Fruit fly (Drosophila melanogaster): Measurements from ENCODE around the gene Orct.

The Orct gene

dm6 chr3R:24298534-24298936, 22.5 kb downstream of the Orct start (continued):
- TF ChIP-seq sug (tag; optimal IDR thresholded peaks at IDR 0.05) = no peak
- no peak for TF ChIP-seq BEAF-32 (GFP tag; optimal IDR thresholded peaks at IDR 0.05)
- no peak for TF ChIP-seq vnd (GFP tag; IDR thresholded peaks at IDR 0.05; ENCODE audit: partially characterized antibody)
- peak; percentile 30 for TF ChIP-seq Ssrp (tag; optimal IDR thresholded peaks at IDR 0.05)
- TF ChIP-seq CG10959 (GFP tag; IDR thresholded peaks at IDR 0.05) = no peak
- no peak for TF ChIP-seq dpn (GFP tag; optimal IDR thresholded peaks at IDR 0.05)
- TF ChIP-seq ci (GFP tag; IDR thresholded peaks at IDR 0.05) = peak; percentile 43; the same call in 1 of the 3 replicates
- TF ChIP-seq Med (GFP tag) = peak; percentile 92
- no peak for TF ChIP-seq Fer1 (GFP tag; optimal IDR thresholded peaks at IDR 0.05)
- TF ChIP-seq knrl (GFP tag; IDR thresholded peaks at IDR 0.05; ENCODE audit: partially characterized antibody) = no peak
- TF ChIP-seq Hr51 (GFP tag; optimal IDR thresholded peaks at IDR 0.05) = peak in 1 of 2 experiments; percentile 18
- no peak for TF ChIP-seq btn (GFP tag; optimal IDR thresholded peaks at IDR 0.05)
- peak in 1 of 2 experiments; percentile 60 for TF ChIP-seq bsh (GFP tag; optimal IDR thresholded peaks at IDR 0.05)
- TF ChIP-seq slbo (GFP tag; IDR thresholded peaks at IDR 0.05) = peak; percentile 11; the same call in 1 of the 2 replicates
- TF ChIP-seq CG6272 (GFP tag; IDR thresholded peaks at IDR 0.05) = no peak
- TF ChIP-seq CG11085 (GFP tag; IDR thresholded peaks at IDR 0.05) = no peak
- TF ChIP-seq CG18262 (tag; optimal IDR thresholded peaks at IDR 0.05) = peak; percentile 54
- TF ChIP-seq gem (tag; optimal IDR thresholded peaks at IDR 0.05) = peak; percentile 55
- TF ChIP-seq Hmr (GFP tag; optimal IDR thresholded peaks at IDR 0.05) = peak; percentile 26
- peak; percentile 14 for TF ChIP-seq CG11723 (GFP tag; optimal IDR thresholded peaks at IDR 0.05)
- TF ChIP-seq GATAe (GFP tag; conservative IDR thresholded peaks at IDR 0.05) = no peak
- TF ChIP-seq zen (tag; optimal IDR thresholded peaks at IDR 0.05) = peak; percentile 18
- TF ChIP-seq Oli (tag; optimal IDR thresholded peaks at IDR 0.05) = peak; percentile 35
- TF ChIP-seq gsb-n (tag; optimal IDR thresholded peaks at IDR 0.05) = peak; percentile 6
- TF ChIP-seq CG2678 (tag; optimal IDR thresholded peaks at IDR 0.05) = peak; percentile 28
- TF ChIP-seq CG10366 (GFP tag; IDR thresholded peaks at IDR 0.05) = no peak
- TF ChIP-seq caup (GFP tag; optimal IDR thresholded peaks at IDR 0.05; ENCODE audit: severe bottlenecking) = peak; percentile 17
- peak; percentile 22 for TF ChIP-seq CG3407 (GFP tag; optimal IDR thresholded peaks at IDR 0.05)
- TF ChIP-seq Meics (GFP tag; optimal IDR thresholded peaks at IDR 0.05) = peak; percentile 29
- peak; percentile 34 for TF ChIP-seq grau (tag; optimal IDR thresholded peaks at IDR 0.05)
- TF ChIP-seq Sox100B (GFP tag; optimal IDR thresholded peaks at IDR 0.05) = peak; percentile 35
- TF ChIP-seq vvl (GFP tag; IDR thresholded peaks at IDR 0.05) = peak; percentile 73
- peak; percentile 17 for TF ChIP-seq CG1529 (GFP tag; optimal IDR thresholded peaks at IDR 0.05)
- peak; percentile 39 for TF ChIP-seq CG11504 (tag; optimal IDR thresholded peaks at IDR 0.05)
- TF ChIP-seq Hr3 (GFP tag; optimal IDR thresholded peaks at IDR 0.05) = peak; percentile 28
- no peak for TF ChIP-seq lbe (GFP tag; optimal IDR thresholded peaks at IDR 0.05)
- no peak for TF ChIP-seq ems (GFP tag; optimal IDR thresholded peaks at IDR 0.05)
- no peak for TF ChIP-seq Dfd (GFP tag; optimal IDR thresholded peaks at IDR 0.05)
- TF ChIP-seq CG6254 (GFP tag; optimal IDR thresholded peaks at IDR 0.05) = no peak
- peak; percentile 31; the same call in 1 of the 3 replicates for TF ChIP-seq CG17361 (GFP tag; IDR thresholded peaks at IDR 0.05)
- no peak for TF ChIP-seq schlank (tag; optimal IDR thresholded peaks at IDR 0.05)
- TF ChIP-seq Hsf (GFP tag; optimal IDR thresholded peaks at IDR 0.05) = no peak
- TF ChIP-seq Max (GFP tag; optimal IDR thresholded peaks at IDR 0.05) = peak; percentile 31
- TF ChIP-seq CG6689 (GFP tag; IDR thresholded peaks at IDR 0.05) = peak; percentile 44
- TF ChIP-seq Taf1 (GFP tag; IDR thresholded peaks at IDR 0.05) = no peak
- TF ChIP-seq CG12071 (GFP tag; optimal IDR thresholded peaks at IDR 0.05) = peak; percentile 23
- no peak for TF ChIP-seq C15 (GFP tag; IDR thresholded peaks at IDR 0.05)
- no peak for TF ChIP-seq HmgD (GFP tag; optimal IDR thresholded peaks at IDR 0.05)
- TF ChIP-seq CG9727 (GFP tag; optimal IDR thresholded peaks at IDR 0.05) = peak; percentile 17
- TF ChIP-seq Xbp1 (GFP tag; optimal IDR thresholded peaks at IDR 0.05) = peak; percentile 1
